Worm (Caenorhabditis elegans) whole organism, L4 larva: Measurements from ENCODE around the gene F30B5.11.

ENCODE experiments used
- T26A8.4 ChIP-seq: fragments of 200-800 bp; sonication (Bioruptor generic); IDR thresholded peaks from 2 replicates; pipeline ENCODE4 v1.3.6; 2022; ENCODE audit warnings: missing genetic modification characterization, missing compliant biosample characterization
- ZK337.2 ChIP-seq: fragments of 200-800 bp; sonication (Bioruptor generic); IDR thresholded peaks from 2 replicates; pipeline ENCODE4 v1.3.6; 2022; ENCODE audit warnings: missing genetic modification reagents, missing genetic modification characterization, missing compliant biosample characterization
- aha-1 ChIP-seq: fragments of 150-350 bp; peaks from one replicate; lab custom pipeline; 2014; ENCODE audit warnings: missing biosample characterization, missing genetic modification characterization
- daf-8 ChIP-seq: fragments of 200-800 bp; sonication (Bioruptor generic); IDR thresholded peaks from 2 replicates; pipeline ENCODE4 v1.3.6; 2022; ENCODE audit warnings: missing genetic modification characterization, missing compliant biosample characterization
- dpl-1 ChIP-seq: fragments of 150-350 bp; optimal IDR thresholded peaks from 2 replicates; lab custom pipeline; 2014; ENCODE audit warnings: missing biosample characterization, missing genetic modification reagents, missing genetic modification characterization
- duxl-1 ChIP-seq: sonication (generic microtip); optimal IDR thresholded peaks from 2 replicates; lab custom pipeline; 2016; ENCODE audit warnings: mild to moderate bottlenecking, missing genetic modification characterization, moderate library complexity, missing compliant biosample characterization; ENCODE audit not compliant: poor library complexity
- hif-1 ChIP-seq, 2 experiments: sonication (generic microtip); optimal IDR thresholded peaks; 2 replicates each; lab custom pipeline; 2016 to 2017; ENCODE audit warnings: missing compliant biosample characterization in 2 of 2, missing genetic modification characterization in 2 of 2, missing genetic modification reagents in 2 of 2, missing genotype in 2 of 2, mild to moderate bottlenecking in 1 of 2
- lin-13 ChIP-seq: fragments of 150-350 bp; optimal IDR thresholded peaks from 2 replicates; lab custom pipeline; 2014; ENCODE audit warnings: missing biosample characterization, missing genetic modification reagents, missing genetic modification characterization
- lin-38 ChIP-seq: fragments of 200-800 bp; sonication (Bioruptor generic); IDR thresholded peaks from 2 replicates; pipeline ENCODE4 v1.3.6; 2022; ENCODE audit warnings: missing genetic modification reagents, missing genetic modification characterization, missing compliant biosample characterization
- mes-2 ChIP-seq: sonication (generic microtip); optimal IDR thresholded peaks from 2 replicates; lab custom pipeline; 2016; ENCODE audit warnings: missing genotype, mild to moderate bottlenecking, missing genetic modification characterization, missing compliant biosample characterization; ENCODE audit not compliant: poor library complexity, severe bottlenecking
- nhr-28 ChIP-seq: fragments of 150-350 bp; optimal IDR thresholded peaks from 2 replicates; lab custom pipeline; 2014; ENCODE audit warnings: missing biosample characterization, missing genetic modification characterization
- rbr-2 ChIP-seq: sonication (generic microtip); optimal IDR thresholded peaks from 2 replicates; lab custom pipeline; 2016; ENCODE audit warnings: missing genotype, missing genetic modification characterization, missing compliant biosample characterization
- snpc-1.2 ChIP-seq: fragments of 200-800 bp; sonication (Bioruptor generic); IDR thresholded peaks from 2 replicates; pipeline ENCODE4 v1.3.6; 2022; ENCODE audit warnings: missing genetic modification reagents, missing genetic modification characterization, missing compliant biosample characterization
- unc-130 ChIP-seq: sonication (generic microtip); optimal IDR thresholded peaks from 2 replicates; lab custom pipeline; 2016; ENCODE audit warnings: missing genetic modification reagents, missing genetic modification characterization, missing compliant biosample characterization

The F30B5.11 gene

ce11 chrIV:4171531-4172163 lies 48.2 kb downstream of the F30B5.11 start, which contains the start of the genes K08D10.13 and rnp-2:
TSS of gene K08D10.13 (minus strand) at chrIV:4171581.
TSS of gene rnp-2 (plus strand) at chrIV:4172076.
- TF ChIP-seq mes-2 (peak; percentile 96), rbr-2 (tag; lab: Kevin White, UChicago) (peak; percentile 35), aha-1 (tag; lab: Kevin White, UChicago) (peak; percentile 43), nhr-28 (tag; lab: Kevin White, UChicago) (peak; percentile 9), daf-8 (no peak), dpl-1 (peak; percentile 63), T26A8.4 (GFP tag; lab: Robert Waterston, UW) (no peak), duxl-1 (no peak), lin-13 (GFP tag; lab: Kevin White, UChicago) (peak; percentile 10), unc-130 (GFP tag; lab: Kevin White, UChicago) (peak; percentile 29), ZK337.2 (GFP tag; lab: Robert Waterston, UW) (0 out of 2 replicates have a peak, but pooled peaks have one; percentile 25), snpc-1.2 (GFP tag; lab: Robert Waterston, UW) (no peak), lin-38 (GFP tag; lab: Robert Waterston, UW) (peak; percentile 92), hif-1 (tag; optimal IDR thresholded peaks at IDR 0.05; lab: Kevin White, UChicago) (peak in 1 of 2 experiments; percentile 45)
